Worm (Caenorhabditis elegans) whole organism, L2 larva: ENCODE data around the gene cisd-3.1.

Experiments used
- C34F6.9 ChIP-seq: fragments of 150-350 bp; optimal IDR thresholded peaks from 2 replicates; lab custom pipeline; 2014; ENCODE audit warnings: missing biosample characterization, missing genetic modification characterization
- F13H6.1 ChIP-seq: sonication (generic microtip); optimal IDR thresholded peaks from 2 replicates; lab custom pipeline; 2016; ENCODE audit warnings: missing genetic modification characterization, missing compliant biosample characterization
- R02D3.7 ChIP-seq: fragments of 150-350 bp; optimal IDR thresholded peaks from 2 replicates; lab custom pipeline; 2014; ENCODE audit warnings: missing biosample characterization, missing genetic modification characterization
- Y55F3AM.14 ChIP-seq: fragments of 200-800 bp; sonication (Bioruptor generic); optimal IDR thresholded peaks from 2 replicates; lab custom pipeline; 2018; ENCODE audit warnings: mild to moderate bottlenecking, missing genetic modification characterization, missing compliant biosample characterization
- ZK546.5 ChIP-seq: sonication (generic microtip); optimal IDR thresholded peaks from 2 replicates; lab custom pipeline; 2017; ENCODE audit warnings: missing biosample characterization, missing genetic modification characterization
- aly-2 ChIP-seq: fragments of 150-350 bp; optimal IDR thresholded peaks from 2 replicates; lab custom pipeline; 2014; ENCODE audit warnings: missing biosample characterization, missing genetic modification characterization
- ama-1 ChIP-seq: fragments of 150-350 bp; optimal IDR thresholded peaks from 2 replicates; lab custom pipeline; 2018; ENCODE audit warnings: inconsistent platforms
- blmp-1 ChIP-seq: sonication (generic microtip); optimal IDR thresholded peaks from 2 replicates; lab custom pipeline; 2017; ENCODE audit warnings: missing genetic modification characterization, mild to moderate bottlenecking, missing compliant biosample characterization, antibody characterized with exemption, moderate library complexity; ENCODE audit not compliant: insufficient read depth
- crh-2 ChIP-seq: sonication (generic microtip); optimal IDR thresholded peaks from 2 replicates; lab custom pipeline; 2017; ENCODE audit warnings: missing biosample characterization, missing genetic modification characterization
- elt-3 ChIP-seq: sonication (generic microtip); optimal IDR thresholded peaks from 2 replicates; lab custom pipeline; 2017; ENCODE audit warnings: missing biosample characterization, missing genetic modification characterization
- fos-1 ChIP-seq: fragments of 150-350 bp; optimal IDR thresholded peaks from 2 replicates; lab custom pipeline; 2014; ENCODE audit warnings: missing biosample characterization, missing genetic modification characterization
- gmeb-1 ChIP-seq: fragments of 150-350 bp; optimal IDR thresholded peaks from 2 replicates; lab custom pipeline; 2014; ENCODE audit warnings: missing biosample characterization, missing genetic modification characterization
- lin-11 ChIP-seq: fragments of 150-350 bp; sonication (generic microtip); optimal IDR thresholded peaks from 2 replicates; lab custom pipeline; 2014; ENCODE audit warnings: missing biosample characterization, missing genetic modification characterization, inconsistent platforms, mixed read lengths
- lin-13 ChIP-seq: fragments of 150-350 bp; optimal IDR thresholded peaks from 2 replicates; lab custom pipeline; 2014; ENCODE audit warnings: missing biosample characterization, missing genetic modification reagents, missing genetic modification characterization
- lin-39 ChIP-seq: fragments of 150-350 bp; optimal IDR thresholded peaks from 2 replicates; lab custom pipeline; 2014; ENCODE audit warnings: missing biosample characterization, missing genetic modification reagents, missing genetic modification characterization
- lsy-2 ChIP-seq, 2 experiments: fragments of 150-350 bp in 1 of 2; sonication (generic microtip) in 1 of 2; optimal IDR thresholded peaks; 2 replicates each; lab custom pipeline; 2014 to 2017; ENCODE audit warnings: missing biosample characterization in 2 of 2, missing genetic modification characterization in 2 of 2
- mab-5 ChIP-seq: fragments of 150-350 bp; optimal IDR thresholded peaks from 2 replicates; lab custom pipeline; 2014; ENCODE audit warnings: missing biosample characterization, missing genetic modification characterization
- mbf-1 ChIP-seq: sonication (generic microtip); optimal IDR thresholded peaks from 2 replicates; lab custom pipeline; 2017; ENCODE audit warnings: missing biosample characterization, missing genetic modification characterization
- nhr-10 ChIP-seq: sonication (generic microtip); optimal IDR thresholded peaks from 2 replicates; lab custom pipeline; 2017; ENCODE audit warnings: missing biosample characterization, missing genetic modification characterization
- nhr-129 ChIP-seq: fragments of 150-350 bp; optimal IDR thresholded peaks from 2 replicates; lab custom pipeline; 2014; ENCODE audit warnings: missing biosample characterization, missing genetic modification characterization
- nhr-21 ChIP-seq: fragments of 150-350 bp; optimal IDR thresholded peaks from 2 replicates; lab custom pipeline; 2014; ENCODE audit warnings: missing biosample characterization, missing genetic modification characterization
- nhr-23 ChIP-seq: fragments of 150-350 bp; optimal IDR thresholded peaks from 2 replicates; lab custom pipeline; 2014; ENCODE audit warnings: missing biosample characterization, missing genetic modification reagents, missing genetic modification characterization
- nhr-237 ChIP-seq: fragments of 150-350 bp; optimal IDR thresholded peaks from 2 replicates; lab custom pipeline; 2014; ENCODE audit warnings: missing biosample characterization, missing genetic modification characterization
- nhr-25 ChIP-seq: fragments of 150-350 bp; sonication (generic microtip); optimal IDR thresholded peaks from 3 replicates; lab custom pipeline; 2014; ENCODE audit warnings: missing biosample characterization, missing genetic modification characterization
- nhr-6 ChIP-seq: fragments of 150-350 bp; optimal IDR thresholded peaks from 2 replicates; lab custom pipeline; 2014; ENCODE audit warnings: missing biosample characterization, missing genetic modification characterization
- peb-1 ChIP-seq: fragments of 150-350 bp; optimal IDR thresholded peaks from 2 replicates; lab custom pipeline; 2014; ENCODE audit warnings: missing biosample characterization, missing genetic modification characterization
- sma-3 ChIP-seq: sonication (generic microtip); optimal IDR thresholded peaks from 2 replicates; lab custom pipeline; 2016; ENCODE audit warnings: missing genetic modification reagents, missing genetic modification characterization, missing compliant biosample characterization
- sma-9 ChIP-seq, 2 experiments: fragments of 150-350 bp in 1 of 2; sonication (generic microtip) in 1 of 2; optimal IDR thresholded peaks; 2 replicates each; lab custom pipeline; 2014 to 2016; ENCODE audit warnings: missing genetic modification characterization in 2 of 2, mild to moderate bottlenecking in 1 of 2, missing biosample characterization in 1 of 2, missing compliant biosample characterization in 1 of 2, missing genetic modification reagents in 1 of 2, moderate library complexity in 1 of 2
- unc-55 ChIP-seq: fragments of 150-350 bp; sonication (generic microtip); optimal IDR thresholded peaks from 3 replicates; lab custom pipeline; 2014; ENCODE audit warnings: missing biosample characterization, missing genetic modification reagents, missing genetic modification characterization
- unc-62 ChIP-seq: fragments of 150-350 bp; optimal IDR thresholded peaks from 2 replicates; lab custom pipeline; 2014; ENCODE audit warnings: missing biosample characterization, missing genetic modification reagents, missing genetic modification characterization
- zag-1 ChIP-seq: fragments of 150-350 bp; optimal IDR thresholded peaks from 2 replicates; lab custom pipeline; 2014; ENCODE audit warnings: missing biosample characterization, missing genetic modification characterization
- ztf-4 ChIP-seq: fragments of 150-350 bp; optimal IDR thresholded peaks from 2 replicates; lab custom pipeline; 2014; ENCODE audit warnings: missing biosample characterization, missing genetic modification characterization

The cisd-3.1 gene

DNA sequence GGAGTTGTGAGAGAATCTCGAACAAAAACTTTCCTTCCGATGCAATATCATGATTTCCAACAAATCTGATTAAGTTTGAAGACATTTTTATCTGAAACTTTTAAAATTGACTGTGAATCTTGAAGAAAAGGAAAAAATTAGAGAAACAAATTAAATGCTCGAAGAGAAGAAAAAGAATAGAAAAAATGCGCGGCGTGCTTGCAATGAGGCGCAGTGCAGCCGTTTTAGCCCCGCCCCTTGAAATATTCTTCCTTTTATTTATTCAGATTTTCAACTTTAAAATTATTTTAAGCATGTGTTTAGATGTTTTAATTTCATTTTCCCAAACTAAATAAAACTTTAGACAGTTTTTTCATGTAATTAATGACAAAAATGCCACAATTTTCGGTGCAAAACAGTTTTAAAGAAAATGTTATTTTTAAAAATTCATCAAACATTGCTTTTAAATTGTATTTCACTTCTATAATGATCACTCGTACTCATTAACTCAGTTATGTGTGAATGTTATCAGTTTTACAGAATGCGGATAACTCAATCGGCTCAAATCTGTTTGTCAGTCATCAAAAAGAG is at the start of gene cisd-3.1, which contains the start of gene mrps-34:
Gene cisd-3.1 (plus strand): TSS at position 520 of the 570 bp plus-strand sequence.
Gene mrps-34 (minus strand): TSS at position 91 of the 570 bp plus-strand sequence.
- TF ChIP-seq lin-13 (GFP tag; lab: Kevin White, UChicago) (no peak), gmeb-1 (tag; lab: Kevin White, UChicago) (peak; percentile 42), unc-55 (GFP tag; lab: Kevin White, UChicago) (peak; percentile 41), zag-1 (tag; lab: Kevin White, UChicago) (no peak), elt-3 (tag; lab: Kevin White, UChicago) (no peak), F13H6.1 (tag; lab: Kevin White, UChicago) (peak; percentile 4), nhr-25 (tag; lab: Kevin White, UChicago) (no peak), aly-2 (tag; lab: Kevin White, UChicago) (no peak), crh-2 (tag; lab: Kevin White, UChicago) (peak; percentile 4), nhr-23 (tag; lab: Kevin White, UChicago) (no peak), ztf-4 (no peak), lsy-2 (tag; optimal IDR thresholded peaks at IDR 0.05; lab: Kevin White, UChicago) (peak in 1 of 2 experiments; percentile 18), nhr-129 (tag; lab: Kevin White, UChicago) (no peak)
- TF ChIP-seq, all 48 proteins: peak for 5

DNA sequence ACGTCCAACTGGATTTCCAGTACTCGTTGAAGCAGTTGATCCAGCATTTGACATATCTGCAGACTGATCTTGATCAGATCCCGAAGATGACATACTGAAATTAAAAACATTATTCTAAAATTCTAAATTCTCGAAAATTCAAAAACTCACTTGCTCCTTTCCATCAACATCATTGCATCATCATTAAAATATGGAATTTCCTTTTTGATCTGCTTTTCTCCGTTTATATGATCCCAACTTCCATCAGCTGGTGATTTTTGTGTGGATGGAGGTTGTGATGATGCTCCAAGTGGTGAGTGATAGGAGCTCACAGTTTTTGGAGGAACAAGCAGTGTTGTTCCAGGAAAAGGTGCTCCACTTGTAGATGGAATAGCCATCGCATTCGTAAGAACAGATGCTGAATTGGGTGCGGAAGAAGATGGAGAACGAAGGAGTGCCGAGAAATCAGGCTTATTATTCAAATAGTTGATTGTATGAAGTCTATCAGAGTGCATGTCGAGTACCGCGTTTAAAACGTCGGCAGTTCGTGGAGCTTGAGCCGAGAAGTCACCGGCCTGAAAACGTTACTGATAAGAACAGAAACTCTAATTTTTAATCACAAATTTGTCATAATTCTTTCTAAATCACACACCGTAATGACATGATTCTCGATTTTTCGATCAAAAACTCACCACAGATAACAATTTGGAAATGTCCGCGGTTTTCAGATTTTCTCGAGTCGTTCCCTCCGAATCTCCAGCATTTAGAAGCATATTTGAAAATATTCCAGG is 49.5 kb upstream of the cisd-3.1 start:
- peak; percentile 51 for TF ChIP-seq ama-1 (lab: Kevin White, UChicago)
- TF ChIP-seq sma-3 (GFP tag; lab: Kevin White, UChicago): no peak
- TF ChIP-seq lin-39 (tag; lab: Kevin White, UChicago): no peak
- peak; percentile 22 for TF ChIP-seq sma-9 (GFP tag; optimal IDR thresholded peaks at IDR 0.05; lab: Kevin White, UChicago)
- no peak for TF ChIP-seq sma-9 (tag; optimal IDR thresholded peaks at IDR 0.05; lab: Kevin White, UChicago)
- no peak for TF ChIP-seq C34F6.9 (tag; lab: Kevin White, UChicago)
- TF ChIP-seq ZK546.5: no peak
- TF ChIP-seq Y55F3AM.14: no peak
- no peak for TF ChIP-seq R02D3.7 (tag; lab: Kevin White, UChicago)
- no peak for TF ChIP-seq elt-3 (tag; lab: Kevin White, UChicago)
- no peak for TF ChIP-seq nhr-10
- TF ChIP-seq unc-62 (GFP tag; lab: Kevin White, UChicago): no peak
- no peak for TF ChIP-seq mab-5
- TF ChIP-seq fos-1 (tag; lab: Kevin White, UChicago): peak; percentile 36
- TF ChIP-seq nhr-21 (tag; lab: Kevin White, UChicago): peak; percentile 40
- TF ChIP-seq peb-1 (tag; lab: Kevin White, UChicago): no peak

DNA sequence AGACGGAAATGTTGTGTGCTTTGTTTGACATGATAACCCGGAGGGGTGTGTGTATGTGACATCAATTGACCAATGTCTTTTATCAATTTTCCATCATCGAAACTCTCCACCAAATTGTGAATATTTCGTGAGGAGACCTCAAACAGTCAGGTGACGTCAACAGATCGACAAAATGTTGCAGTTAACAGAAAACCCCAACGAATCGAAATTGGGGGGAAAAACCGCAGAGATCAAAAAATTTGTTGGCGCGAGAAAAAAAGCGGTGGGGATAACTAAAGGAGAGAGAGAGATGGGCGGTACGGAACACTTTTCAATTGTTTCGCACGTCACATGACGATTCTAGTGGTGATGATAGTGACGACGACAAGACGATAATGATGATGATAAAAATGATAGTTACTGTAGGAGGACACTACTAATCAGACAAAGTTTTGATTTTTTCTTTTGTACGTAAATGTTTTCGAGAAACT is 48.1 kb upstream of the cisd-3.1 start:
- TF ChIP-seq ama-1 (lab: Kevin White, UChicago) (no peak), crh-2 (tag; lab: Kevin White, UChicago) (peak; percentile 78), F13H6.1 (tag; lab: Kevin White, UChicago) (peak; percentile 37), nhr-21 (tag; lab: Kevin White, UChicago) (peak; percentile 83), nhr-6 (tag; lab: Kevin White, UChicago) (peak; percentile 49), C34F6.9 (tag; lab: Kevin White, UChicago) (peak; percentile 35), nhr-237 (no peak), lin-13 (GFP tag; lab: Kevin White, UChicago) (peak; percentile 49), lin-11 (tag; lab: Kevin White, UChicago) (no peak), nhr-129 (tag; lab: Kevin White, UChicago) (peak; percentile 76), sma-9 (GFP tag; optimal IDR thresholded peaks at IDR 0.05; lab: Kevin White, UChicago) (peak; percentile 74), sma-9 (tag; optimal IDR thresholded peaks at IDR 0.05; lab: Kevin White, UChicago) (no peak), nhr-25 (tag; lab: Kevin White, UChicago) (peak; percentile 81), lsy-2 (tag; optimal IDR thresholded peaks at IDR 0.05; lab: Kevin White, UChicago) (peak in 1 of 2 experiments; percentile 62), zag-1 (tag; lab: Kevin White, UChicago) (no peak), mbf-1 (tag; lab: Kevin White, UChicago) (no peak), fos-1 (tag; lab: Kevin White, UChicago) (peak; percentile 75), blmp-1 (tag; lab: Kevin White, UChicago) (peak; percentile 24), mab-5 (no peak), sma-3 (GFP tag; lab: Kevin White, UChicago) (peak; percentile 85), gmeb-1 (tag; lab: Kevin White, UChicago) (peak; percentile 73)
- TF ChIP-seq, all 48 proteins: peak for 14
